Worm (Caenorhabditis elegans): ENCODE results near the gene prdx-2.

Gene prdx-2

ce11 chrII:5330206-5330686 lies 47.7 kb upstream of the prdx-2 start (continued):
- peak; percentile 84 for TF ChIP-seq unc-55 (GFP tag; optimal IDR thresholded peaks at IDR 0.05)

- TF ChIP-seq alr-1 (tag; optimal IDR thresholded peaks at IDR 0.05) (no peak), nhr-21 (tag; optimal IDR thresholded peaks at IDR 0.05) (no peak), fos-1 (tag; optimal IDR thresholded peaks at IDR 0.05) (peak; percentile 58), nhr-25 (tag; optimal IDR thresholded peaks at IDR 0.05) (no peak), skn-1 (tag; optimal IDR thresholded peaks at IDR 0.05) (no peak), lin-39 (tag; optimal IDR thresholded peaks at IDR 0.05) (no peak), ztf-1 (GFP tag; conservative IDR thresholded peaks at IDR 0.05) (no peak), ceh-82 (tag; optimal IDR thresholded peaks at IDR 0.05) (no peak), mab-5 (tag; optimal IDR thresholded peaks at IDR 0.05) (no peak), elt-3 (tag; optimal IDR thresholded peaks at IDR 0.05) (no peak), nhr-6 (tag; optimal IDR thresholded peaks at IDR 0.05) (no peak), nhr-12 (tag; optimal IDR thresholded peaks at IDR 0.05) (no peak), unc-55 (GFP tag; optimal IDR thresholded peaks at IDR 0.05) (no peak), F13H6.1 (tag; optimal IDR thresholded peaks at IDR 0.05) (peak; percentile 43), lin-11 (tag; optimal IDR thresholded peaks at IDR 0.05) (no peak), sma-9 (GFP tag; optimal IDR thresholded peaks at IDR 0.05) (peak; percentile 13), sma-9 (tag; optimal IDR thresholded peaks at IDR 0.05) (no peak), R02D3.7 (tag; optimal IDR thresholded peaks at IDR 0.05) (no peak), blmp-1 (tag; optimal IDR thresholded peaks at IDR 0.05; ENCODE audit: insufficient read depth) (no peak), gmeb-1 (tag; optimal IDR thresholded peaks at IDR 0.05) (no peak), nhr-237 (tag; optimal IDR thresholded peaks at IDR 0.05) (no peak), sma-3 (GFP tag; optimal IDR thresholded peaks at IDR 0.05) (peak; percentile 5), dmd-4 (tag; optimal IDR thresholded peaks at IDR 0.05) (no peak), nhr-77 (tag; optimal IDR thresholded peaks at IDR 0.05) (no peak), nhr-11 (tag; optimal IDR thresholded peaks at IDR 0.05) (no peak), ZK546.5 (tag; optimal IDR thresholded peaks at IDR 0.05) (no peak), C34F6.9 (tag; optimal IDR thresholded peaks at IDR 0.05) (no peak), elt-1 (tag; optimal IDR thresholded peaks at IDR 0.05) (no peak), mbf-1 (tag; optimal IDR thresholded peaks at IDR 0.05) (no peak), egl-27 (tag; optimal IDR thresholded peaks at IDR 0.05) (no peak), Y55F3AM.14 (GFP tag; optimal IDR thresholded peaks at IDR 0.05) (no peak), mdl-1 (tag; optimal IDR thresholded peaks at IDR 0.05) (no peak), unc-62 (GFP tag; optimal IDR thresholded peaks at IDR 0.05) (no peak), crh-2 (tag; optimal IDR thresholded peaks at IDR 0.05) (no peak), ama-1 (optimal IDR thresholded peaks at IDR 0.05) (peak; percentile 2), ceh-16 (tag; optimal IDR thresholded peaks at IDR 0.05) (no peak), unc-39 (tag; optimal IDR thresholded peaks at IDR 0.05) (no peak), nhr-129 (tag; optimal IDR thresholded peaks at IDR 0.05) (peak; percentile 11)
Observed at ce11 chrII:5331677-5332303, 46.2 kb upstream of the prdx-2 start.

- TF ChIP-seq fos-1 (tag; optimal IDR thresholded peaks at IDR 0.05): peak; percentile 37
- peak; percentile 53 for TF ChIP-seq sma-9 (GFP tag; optimal IDR thresholded peaks at IDR 0.05)
- no peak for TF ChIP-seq sma-9 (tag; optimal IDR thresholded peaks at IDR 0.05)
- no peak for TF ChIP-seq mab-5 (tag; optimal IDR thresholded peaks at IDR 0.05)
- no peak for TF ChIP-seq elt-1 (tag; optimal IDR thresholded peaks at IDR 0.05)
- TF ChIP-seq F13H6.1 (tag; optimal IDR thresholded peaks at IDR 0.05): no peak
- no peak for TF ChIP-seq unc-39 (tag; optimal IDR thresholded peaks at IDR 0.05)
- peak; percentile 15 for TF ChIP-seq nhr-21 (tag; optimal IDR thresholded peaks at IDR 0.05)
- TF ChIP-seq unc-55 (GFP tag; optimal IDR thresholded peaks at IDR 0.05): no peak
- TF ChIP-seq lin-13 (GFP tag; optimal IDR thresholded peaks at IDR 0.05): no peak
- no peak for TF ChIP-seq nhr-237 (tag; optimal IDR thresholded peaks at IDR 0.05)
- TF ChIP-seq gmeb-1 (tag; optimal IDR thresholded peaks at IDR 0.05): no peak
Observed at ce11 chrII:5332345-5333124, 45.5 kb upstream of the prdx-2 start.

Measured in whole organism, L2 larva.